Worm (Caenorhabditis elegans): ENCODE measurements around the gene spat-3.

ce11 chrX:4592250-4592649 lies 13.5 kb downstream of the spat-3 start, which contains the start of gene flp-12:
- no peak for TF ChIP-seq nhr-237 (tag; optimal IDR thresholded peaks at IDR 0.05)
- no peak for TF ChIP-seq nhr-12 (tag; optimal IDR thresholded peaks at IDR 0.05)
- TF ChIP-seq sptf-1 (tag; optimal IDR thresholded peaks at IDR 0.05): no peak
- TF ChIP-seq ceh-39 (tag; optimal IDR thresholded peaks at IDR 0.05): no peak
- no peak for TF ChIP-seq pha-4 (tag; optimal IDR thresholded peaks at IDR 0.05)
- no peak for TF ChIP-seq ces-1 (GFP tag; optimal IDR thresholded peaks at IDR 0.05)
- TF ChIP-seq unc-39 (tag; optimal IDR thresholded peaks at IDR 0.05): no peak
- TF ChIP-seq nhr-28 (tag; optimal IDR thresholded peaks at IDR 0.05): no peak
- TF ChIP-seq mep-1 (tag; optimal IDR thresholded peaks at IDR 0.05): no peak
- TF ChIP-seq snpc-4 (tag; optimal IDR thresholded peaks at IDR 0.05): no peak
- no peak for TF ChIP-seq lsy-2 (tag; optimal IDR thresholded peaks at IDR 0.05)
- TF ChIP-seq ztf-11 (tag; optimal IDR thresholded peaks at IDR 0.05): no peak
- TF ChIP-seq tbx-8 (GFP tag; optimal IDR thresholded peaks at IDR 0.05): no peak
